Worm (Caenorhabditis elegans) whole organism, L4 larva: Measurements from ENCODE around the gene sra-11.
A peak's percentile ranks its signal among the peaks of the same experiment; 100 is the strongest.
"Not testable (repeated sequence)": the region's sequence is repeated elsewhere in the genome, so short reads cannot be mapped to it uniquely, and the experiment has no call there.

Experiments
- F10B5.3 ChIP-seq: sonication (generic microtip); optimal IDR thresholded peaks from 2 replicates; lab custom pipeline; 2016; ENCODE audit warnings: mild to moderate bottlenecking, missing genetic modification characterization, missing compliant biosample characterization
- F26F4.8 ChIP-seq: fragments of 200-800 bp; sonication (Bioruptor generic); conservative IDR thresholded peaks from 2 replicates; pipeline ENCODE4 v1.3.6; 2022; ENCODE audit warnings: missing genetic modification characterization, missing compliant biosample characterization
- F44E2.7 ChIP-seq: fragments of 200-800 bp; sonication (Bioruptor generic); IDR thresholded peaks from 2 replicates; pipeline ENCODE4 v2.1.2; 2022; ENCODE audit warnings: missing genetic modification characterization, missing compliant biosample characterization
- F49E8.2 ChIP-seq: sonication (generic microtip); optimal IDR thresholded peaks from 2 replicates; lab custom pipeline; 2016; ENCODE audit warnings: missing compliant biosample characterization, mild to moderate bottlenecking, missing genetic modification characterization, borderline replicate concordance
- T20F7.1 ChIP-seq: fragments of 200-800 bp; sonication (Bioruptor generic); optimal IDR thresholded peaks from 2 replicates; lab custom pipeline; 2018; ENCODE audit warnings: mild to moderate bottlenecking, missing genetic modification characterization, missing compliant biosample characterization
- T26A8.4 ChIP-seq: fragments of 200-800 bp; sonication (Bioruptor generic); IDR thresholded peaks from 2 replicates; pipeline ENCODE4 v1.3.6; 2022; ENCODE audit warnings: missing genetic modification characterization, missing compliant biosample characterization
- aly-2 ChIP-seq: sonication (generic microtip); optimal IDR thresholded peaks from 2 replicates; lab custom pipeline; 2018; ENCODE audit warnings: missing biosample characterization, missing genetic modification characterization
- attf-4 ChIP-seq: sonication (generic microtip); optimal IDR thresholded peaks from 3 replicates; lab custom pipeline; 2017; ENCODE audit warnings: missing biosample characterization, missing genetic modification characterization
- ceh-20 ChIP-seq: fragments of 200-800 bp; sonication (Bioruptor generic); IDR thresholded peaks from 2 replicates; pipeline ENCODE4 v1.3.6; 2022; ENCODE audit warnings: missing genetic modification reagents, missing genetic modification characterization, missing compliant biosample characterization
- ceh-28 ChIP-seq: fragments of 150-350 bp; optimal IDR thresholded peaks from 2 replicates; lab custom pipeline; 2014; ENCODE audit warnings: missing biosample characterization, missing genetic modification reagents, missing genetic modification characterization
- ceh-62 ChIP-seq: sonication (generic microtip); optimal IDR thresholded peaks from 2 replicates; lab custom pipeline; 2017; ENCODE audit warnings: missing biosample characterization, missing genetic modification characterization
- daf-12 ChIP-seq: fragments of 150-350 bp; optimal IDR thresholded peaks from 2 replicates; lab custom pipeline; 2014; ENCODE audit warnings: missing biosample characterization, missing genetic modification reagents, missing genetic modification characterization
- daf-16 ChIP-seq, 3 experiments: sonication (generic microtip); optimal IDR thresholded peaks; 2 replicates each; lab custom pipeline; 2016 to 2017; ENCODE audit warnings: missing genetic modification characterization in 3 of 3, missing genetic modification reagents in 3 of 3, mild to moderate bottlenecking in 2 of 3, missing compliant biosample characterization in 2 of 3, missing biosample characterization in 1 of 3, moderate library complexity in 1 of 3
- daf-19 ChIP-seq: fragments of 200-800 bp; sonication (Bioruptor generic); conservative IDR thresholded peaks from 2 replicates; pipeline ENCODE4 v1.3.6; 2022; ENCODE audit warnings: missing genetic modification characterization, missing compliant biosample characterization
- dmd-8 ChIP-seq: fragments of 200-800 bp; sonication (Bioruptor generic); IDR thresholded peaks from 2 replicates; pipeline ENCODE4 v1.3.6; 2022; ENCODE audit warnings: missing genetic modification characterization, missing compliant biosample characterization
- duxl-1 ChIP-seq: sonication (generic microtip); optimal IDR thresholded peaks from 2 replicates; lab custom pipeline; 2016; ENCODE audit warnings: mild to moderate bottlenecking, missing genetic modification characterization, moderate library complexity, missing compliant biosample characterization; ENCODE audit not compliant: poor library complexity
- dve-1 ChIP-seq: sonication (generic microtip); optimal IDR thresholded peaks from 2 replicates; lab custom pipeline; 2017; ENCODE audit warnings: antibody characterized with exemption, mild to moderate bottlenecking, missing genetic modification characterization, missing compliant biosample characterization; ENCODE audit not compliant: insufficient read depth
- fos-1 ChIP-seq: fragments of 150-350 bp; optimal IDR thresholded peaks from 2 replicates; lab custom pipeline; 2014; ENCODE audit warnings: missing biosample characterization, missing genetic modification characterization
- hlh-11 ChIP-seq: fragments of 200-800 bp; sonication (Bioruptor generic); optimal IDR thresholded peaks from 2 replicates; lab custom pipeline; 2018; ENCODE audit warnings: mild to moderate bottlenecking, missing genetic modification characterization, missing compliant biosample characterization
- hmg-1.1 ChIP-seq: fragments of 200-800 bp; sonication (Bioruptor generic); IDR thresholded peaks from 2 replicates; pipeline ENCODE4 v1.3.6; 2022; ENCODE audit warnings: missing genetic modification reagents, missing genetic modification characterization, missing compliant biosample characterization
- lin-38 ChIP-seq: fragments of 200-800 bp; sonication (Bioruptor generic); IDR thresholded peaks from 2 replicates; pipeline ENCODE4 v1.3.6; 2022; ENCODE audit warnings: missing genetic modification reagents, missing genetic modification characterization, missing compliant biosample characterization
- nhr-111 ChIP-seq: fragments of 200-800 bp; sonication (Bioruptor generic); optimal IDR thresholded peaks from 2 replicates; lab custom pipeline; 2018; ENCODE audit warnings: mild to moderate bottlenecking, missing genetic modification characterization, missing compliant biosample characterization
- nhr-28 ChIP-seq: fragments of 150-350 bp; optimal IDR thresholded peaks from 2 replicates; lab custom pipeline; 2014; ENCODE audit warnings: missing biosample characterization, missing genetic modification characterization
- nhr-6 ChIP-seq: fragments of 150-350 bp; optimal IDR thresholded peaks from 2 replicates; lab custom pipeline; 2014; ENCODE audit warnings: missing biosample characterization, missing genetic modification characterization
- pqm-1 ChIP-seq: sonication (generic microtip); optimal IDR thresholded peaks from 2 replicates; lab custom pipeline; 2017; ENCODE audit warnings: missing biosample characterization, missing genetic modification characterization
- snpc-4 ChIP-seq: fragments of 150-350 bp; optimal IDR thresholded peaks from 2 replicates; lab custom pipeline; 2014; ENCODE audit warnings: missing biosample characterization, missing genetic modification characterization
- unc-62 ChIP-seq, 3 experiments: fragments of 150-350 bp in 1 of 3; sonication (generic microtip); optimal IDR thresholded peaks in 2 of 3; peaks in 1 of 3; 1 replicate in 1 of 3; 2 replicates in 2 of 3; lab custom pipeline; 2014 to 2017; ENCODE audit warnings: missing biosample characterization in 3 of 3, missing genetic modification characterization in 3 of 3, missing genetic modification reagents in 3 of 3, missing genotype in 1 of 3
- zfp-2 ChIP-seq: sonication (generic microtip); optimal IDR thresholded peaks from 2 replicates; lab custom pipeline; 2016; ENCODE audit warnings: mild to moderate bottlenecking, missing genetic modification characterization, missing compliant biosample characterization

The sra-11 gene

ce11 chrII:10922874-10923273 is 12.8 kb upstream of the sra-11 start, which contains the start of gene Y19D2B.1:
TSS of gene Y19D2B.1 (minus strand) at chrII:10922974.
- not testable (repeated sequence) for TF ChIP-seq T26A8.4 (GFP tag; lab: Robert Waterston, UW); F10B5.3 (tag; lab: Kevin White, UChicago); duxl-1 (tag; lab: Kevin White, UChicago)

DNA sequence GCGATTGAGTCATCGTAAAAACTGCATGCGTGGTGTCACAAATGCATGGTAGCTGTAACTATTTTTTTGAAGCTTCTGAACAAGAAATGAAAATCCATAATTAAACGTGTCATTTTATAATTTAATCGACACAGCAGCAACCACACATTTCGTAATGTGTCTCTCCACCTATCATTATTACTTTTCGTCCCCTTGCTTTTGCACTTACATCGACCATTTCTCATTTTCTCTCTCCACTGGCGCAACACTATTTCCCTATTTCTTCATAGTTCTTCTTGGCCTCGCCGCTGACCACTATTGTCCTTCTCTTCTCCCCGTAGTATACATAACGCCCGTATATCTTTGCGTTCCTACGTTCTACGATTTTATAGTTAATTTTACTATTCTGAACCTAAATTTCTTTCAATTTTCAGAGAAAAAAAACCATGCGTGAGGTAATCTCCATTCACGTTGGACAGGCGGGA is 8.2 kb upstream of the sra-11 start, which contains the start of gene tba-4:
tba-4 (plus strand) TSS at position 414 of the 464 bp plus-strand sequence.
- no peak for TF ChIP-seq ceh-28 (tag; lab: Kevin White, UChicago)
- TF ChIP-seq hlh-11: peak; percentile 30
- TF ChIP-seq attf-4 (tag; lab: Kevin White, UChicago): no peak
- peak; percentile 86 for TF ChIP-seq nhr-28 (tag; lab: Kevin White, UChicago)
- TF ChIP-seq daf-16 (GFP tag; optimal IDR thresholded peaks at IDR 0.05; lab: Kevin White, UChicago): no peak
- peak; percentile 55 for TF ChIP-seq daf-16 (tag; optimal IDR thresholded peaks at IDR 0.05; lab: Kevin White, UChicago)
- peak; percentile 3 for TF ChIP-seq nhr-6
- TF ChIP-seq dmd-8 (GFP tag; lab: Robert Waterston, UW): no peak
- no peak for TF ChIP-seq T20F7.1 (GFP tag; lab: Kevin White, UChicago)
- TF ChIP-seq pqm-1 (tag; lab: Kevin White, UChicago): peak; percentile 79
- no peak for TF ChIP-seq ceh-62 (tag; lab: Kevin White, UChicago)
- TF ChIP-seq, all 104 proteins: peak for 5

DNA sequence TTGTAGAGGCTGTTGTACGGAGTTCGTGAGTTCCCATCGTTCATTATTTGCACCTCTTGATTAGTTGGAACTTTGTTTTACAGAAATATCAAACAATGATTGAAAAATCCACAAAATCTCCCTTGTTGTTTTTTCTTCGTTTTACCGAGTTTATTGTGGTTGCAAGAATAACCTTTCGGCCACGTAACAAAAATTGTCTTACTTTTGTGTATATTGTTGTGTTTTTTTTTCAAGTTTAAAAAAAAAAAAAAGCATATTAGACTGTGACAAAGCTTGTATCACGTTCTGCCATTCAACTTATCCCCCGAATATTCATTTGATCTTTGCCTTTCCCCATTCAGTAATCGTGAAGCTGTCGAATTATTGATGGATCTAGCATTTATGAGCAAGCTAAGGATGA is 7.1 kb upstream of the sra-11 start, which contains the start of gene F44F4.10:
F44F4.10 (minus strand) TSS at position 101 of the 400 bp plus-strand sequence.
- TF ChIP-seq fos-1 (no peak), unc-62 (GFP tag; optimal IDR thresholded peaks at IDR 0.05 in 1 of 2; lab: Kevin White, UChicago) (peak in 1 of 2 experiments; percentile 48), unc-62 (tag; optimal IDR thresholded peaks at IDR 0.05; lab: Kevin White, UChicago) (no peak)

DNA sequence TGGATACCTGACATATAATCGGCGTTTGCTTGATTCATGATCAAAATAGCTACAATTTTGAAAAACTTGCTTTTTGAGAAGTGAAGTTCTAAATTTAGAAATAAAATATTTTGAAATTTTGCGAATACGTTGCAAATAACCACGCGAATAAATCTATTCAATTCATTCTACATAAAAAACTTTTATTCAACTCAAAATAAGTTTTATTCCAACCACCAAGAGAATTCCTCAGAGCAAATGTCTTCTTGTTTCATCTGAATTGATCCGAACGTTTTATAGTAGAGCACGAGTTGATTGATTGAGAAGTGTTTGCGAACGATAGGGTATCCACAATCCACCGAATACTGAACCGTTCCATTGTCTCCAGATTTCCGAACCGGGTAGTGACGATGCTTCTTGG is 5.6 kb upstream of the sra-11 start, which contains the start of gene F44F4.9:
F44F4.9 (minus strand) TSS at position 101 of the 400 bp plus-strand sequence.
- TF ChIP-seq nhr-111 (GFP tag; lab: Kevin White, UChicago): no peak

- TF ChIP-seq zfp-2 (no peak), F26F4.8 (GFP tag; lab: Robert Waterston, UW) (no peak), dve-1 (tag; lab: Kevin White, UChicago) (no peak), duxl-1 (tag; lab: Kevin White, UChicago) (no peak), hlh-11 (no peak), ceh-20 (GFP tag; lab: Robert Waterston, UW) (no peak), T20F7.1 (GFP tag; lab: Kevin White, UChicago) (no peak)
- TF ChIP-seq, all 104 proteins: peak for 0
Measured at ce11 chrII:10914366-10914765, 4.2 kb upstream of the sra-11 start, which contains the start of gene F44F4.15. TSS of gene F44F4.15 (plus strand) at chrII:10914666.

DNA sequence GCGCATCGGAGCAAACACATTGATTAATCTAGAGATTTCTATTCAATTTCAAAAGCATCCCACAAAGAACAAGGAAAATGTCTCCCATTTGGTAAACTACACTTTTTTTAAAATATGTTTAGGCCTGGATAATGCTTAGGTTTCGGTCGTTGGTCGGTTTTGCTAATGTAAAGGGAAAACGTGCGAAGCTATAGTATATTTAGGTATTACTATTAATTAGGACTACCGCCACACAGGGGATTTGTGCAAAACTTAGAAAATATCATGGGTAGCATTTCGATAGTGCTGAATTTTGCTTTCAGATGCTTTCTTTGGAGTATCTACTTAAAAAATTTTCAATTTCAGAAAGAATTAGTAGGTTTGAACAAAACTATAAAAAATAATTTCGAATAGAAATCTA is 2.9 kb upstream of the sra-11 start:
- TF ChIP-seq unc-62 (GFP tag; optimal IDR thresholded peaks at IDR 0.05 in 1 of 2; lab: Kevin White, UChicago) (peak in 1 of 2 experiments; percentile 96), unc-62 (tag; optimal IDR thresholded peaks at IDR 0.05; lab: Kevin White, UChicago) (no peak), lin-38 (no peak)
- TF ChIP-seq, all 104 proteins: peak for 1

DNA sequence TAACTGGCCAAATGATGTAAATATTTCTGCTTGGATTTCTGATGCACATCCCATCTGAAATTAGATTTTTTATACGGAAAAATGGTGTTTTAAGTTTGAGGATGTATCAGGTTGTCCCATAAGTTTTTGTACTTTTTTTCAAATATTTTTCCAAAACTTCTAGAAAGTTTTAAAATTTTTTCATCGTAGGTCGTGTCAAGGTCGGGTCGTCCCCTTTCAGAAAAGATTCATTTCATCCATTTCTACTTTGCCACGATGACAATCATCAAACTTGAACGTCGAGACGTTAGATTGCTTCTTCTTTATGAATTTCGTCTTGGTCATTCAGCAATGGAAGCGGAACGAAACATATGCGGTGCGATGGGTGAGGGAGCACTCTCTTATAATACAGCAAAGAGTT is 5.7 kb downstream of the sra-11 start, which contains the start of gene sra-12:
sra-12 (minus strand) TSS at position 101 of the 400 bp plus-strand sequence.
- TF ChIP-seq snpc-4 (tag; lab: Kevin White, UChicago); T20F7.1 (GFP tag; lab: Kevin White, UChicago); F49E8.2 (tag; lab: Kevin White, UChicago): not testable (repeated sequence)
- TF ChIP-seq, all 104 proteins: peak for 0; not testable (repeated sequence) for 104

DNA sequence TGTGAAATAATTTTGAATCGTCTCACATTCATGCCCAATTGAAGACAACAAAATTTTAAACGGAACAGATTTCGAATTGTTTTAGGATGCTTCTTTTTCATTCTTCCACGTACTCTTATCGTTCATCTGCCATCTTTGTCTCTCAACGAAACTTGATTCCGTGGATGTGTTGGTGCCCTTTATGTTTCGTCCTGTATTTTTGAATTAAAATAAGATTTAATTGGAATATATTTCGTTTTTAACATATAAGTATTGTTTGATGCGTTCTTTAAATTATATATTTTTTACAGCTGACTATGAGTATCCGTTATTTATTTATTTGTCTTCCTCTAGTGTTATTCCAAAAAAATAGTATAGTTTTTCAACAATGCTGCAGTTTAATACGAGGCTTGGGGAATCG is 8.0 kb downstream of the sra-11 start, which contains the start of gene gly-1:
gly-1 (minus strand) TSS at position 101 of the 400 bp plus-strand sequence.
- TF ChIP-seq hmg-1.1 (GFP tag; lab: Robert Waterston, UW) (no peak), F44E2.7 (no peak), daf-19 (GFP tag; lab: Robert Waterston, UW) (no peak), daf-12 (tag; lab: Kevin White, UChicago) (no peak), aly-2 (tag; lab: Kevin White, UChicago) (no peak), daf-16 (GFP tag; optimal IDR thresholded peaks at IDR 0.05; lab: Kevin White, UChicago) (no peak), daf-16 (tag; optimal IDR thresholded peaks at IDR 0.05; lab: Kevin White, UChicago) (no peak)
